Worm (Caenorhabditis elegans) whole organism, midembryonic: ENCODE results near the gene msrp-6.
"Not testable (repeated sequence)": the region's sequence is repeated elsewhere in the genome, so short reads cannot be mapped to it uniquely, and the experiment has no call there.

Experiments used
- cog-1 ChIP-seq: sonication (generic microtip); optimal IDR thresholded peaks from 2 replicates; lab custom pipeline; 2016; ENCODE audit warnings: missing genetic modification characterization, missing compliant biosample characterization
- flt-1 ChIP-seq: fragments of 200-800 bp; sonication (Bioruptor generic); IDR thresholded peaks from 2 replicates; pipeline ENCODE4 v1.3.6; 2022; ENCODE audit warnings: missing genetic modification characterization, missing compliant biosample characterization
- tab-1 ChIP-seq: fragments of 200-800 bp; sonication (Bioruptor generic); IDR thresholded peaks from 2 replicates; pipeline ENCODE4 v1.3.6; 2022; ENCODE audit warnings: missing genetic modification characterization, missing compliant biosample characterization

- not testable (repeated sequence) for TF ChIP-seq flt-1, cog-1, tab-1
Observed at ce11 chrII:2639401-2640088, 20.3 kb downstream of the msrp-6 start, which contains the start of gene F22E5.8.
